Worm (Caenorhabditis elegans): Measurements from ENCODE around the gene clec-122.

- TF ChIP-seq hlh-30 (tag; optimal IDR thresholded peaks at IDR 0.05; ENCODE audit: insufficient read depth) (no peak), daf-12 (tag; optimal IDR thresholded peaks at IDR 0.05) (no peak), fkh-10 (GFP tag; optimal IDR thresholded peaks at IDR 0.05) (no peak), ceh-62 (tag; optimal IDR thresholded peaks at IDR 0.05) (no peak), lin-39 (tag; optimal IDR thresholded peaks at IDR 0.05) (no peak), zfp-3 (GFP tag; conservative IDR thresholded peaks at IDR 0.05) (no peak)
Observed at ce11 chrII:3070182-3070581, 35.7 kb upstream of the clec-122 start.

All from whole organism, L4 larva.